Fruit fly (Drosophila melanogaster) whole organism, embryonic: Measurements from ENCODE around the gene CG4701.

Experiments used
- CG11504 ChIP-seq: fragments of 200-800 bp; sonication (Bioruptor generic); optimal IDR thresholded peaks from 3 replicates; lab custom pipeline; 2019; ENCODE audit warnings: missing biosample characterization, mild to moderate bottlenecking, missing genetic modification characterization, moderate library complexity
- CG31441 ChIP-seq: fragments of 200-800 bp; sonication (Bioruptor generic); IDR thresholded peaks from 2 replicates; pipeline ENCODE4 v1.3.6; 2022; ENCODE audit warnings: missing biosample characterization, missing genetic modification characterization
- CG4424 ChIP-seq: fragments of 200-800 bp; sonication (Bioruptor generic); optimal IDR thresholded peaks from 3 replicates; lab custom pipeline; 2016; ENCODE audit warnings: missing biosample characterization, missing genetic modification characterization
- D19B ChIP-seq: fragments of 200-800 bp; sonication (Bioruptor generic); optimal IDR thresholded peaks from 2 replicates; lab custom pipeline; 2017; ENCODE audit warnings: missing biosample characterization, mild to moderate bottlenecking, missing genetic modification characterization
- Ets65A ChIP-seq: fragments of 200-800 bp; sonication (Bioruptor generic); peaks from one replicate; lab custom pipeline; 2016; ENCODE audit warnings: missing biosample characterization, missing genetic modification characterization
- Fer3 ChIP-seq: fragments of 200-800 bp; sonication (Bioruptor generic); optimal IDR thresholded peaks from 2 replicates; lab custom pipeline; 2018; ENCODE audit warnings: missing biosample characterization, mild to moderate bottlenecking, missing genetic modification characterization, moderate library complexity
- Poxn ChIP-seq: fragments of 200-800 bp; sonication (Bioruptor generic); IDR thresholded peaks from 2 replicates; pipeline ENCODE4 v1.3.6; 2022; ENCODE audit warnings: missing biosample characterization, missing genetic modification characterization
- da ChIP-seq: fragments of 200-800 bp; sonication (Bioruptor generic); optimal IDR thresholded peaks from 2 replicates; lab custom pipeline; 2016; ENCODE audit warnings: missing biosample characterization, missing genetic modification characterization
- fru ChIP-seq: fragments of >200 bp; optimal IDR thresholded peaks from 2 replicates; lab custom pipeline; 2017
- mam ChIP-seq: fragments of 200-800 bp; sonication (Bioruptor generic); optimal IDR thresholded peaks from 3 replicates; lab custom pipeline; 2016; ENCODE audit warnings: missing biosample characterization, missing genetic modification characterization
- unc-4 ChIP-seq: fragments of 200-800 bp; sonication (Bioruptor generic); IDR thresholded peaks from 2 replicates; pipeline ENCODE4 v1.3.6; 2022; ENCODE audit warnings: missing biosample characterization, missing genetic modification characterization; ENCODE audit not compliant: partially characterized antibody

- no peak for TF ChIP-seq fru
- TF ChIP-seq Fer3 (tag; lab: Kevin White, UChicago): no peak
- TF ChIP-seq D19B: no peak
- TF ChIP-seq CG4424 (GFP tag; lab: Kevin White, UChicago): no peak
- TF ChIP-seq CG31441: no peak
- no peak for TF ChIP-seq mam (GFP tag; lab: Kevin White, UChicago)
- TF ChIP-seq CG11504: no peak
- TF ChIP-seq Ets65A (GFP tag; lab: Kevin White, UChicago): no peak
- TF ChIP-seq unc-4 (GFP tag; lab: Robert Waterston, UW): no peak
- no peak for TF ChIP-seq Poxn (GFP tag; lab: Robert Waterston, UW)
- TF ChIP-seq da (GFP tag; lab: Kevin White, UChicago): no peak
Measured at dm6 chr2L:14797554-14797953, 31.8 kb downstream of the CG4701 start.
